Worm (Caenorhabditis elegans): ENCODE results near the gene ilkp-1.

Gene ilkp-1

ce11 chrII:11049876-11050275 lies at the start of gene ilkp-1, which contains the start of gene sdhd-1:
ilkp-1 (plus strand) TSS chrII:11050255.
sdhd-1 (minus strand) TSS chrII:11049913.
- TF ChIP-seq F13C5.2 (tag; optimal IDR thresholded peaks at IDR 0.05) (no peak), sea-1 (GFP tag; conservative IDR thresholded peaks at IDR 0.05) (no peak), hmg-4 (GFP tag; optimal IDR thresholded peaks at IDR 0.05) (no peak), tbx-11 (GFP tag; IDR thresholded peaks at IDR 0.05) (no peak), ceh-13 (GFP tag; optimal IDR thresholded peaks at IDR 0.05) (no peak), scrt-1 (GFP tag; IDR thresholded peaks at IDR 0.05) (no peak), aly-1 (tag; optimal IDR thresholded peaks at IDR 0.05) (no peak), ets-7 (tag; optimal IDR thresholded peaks at IDR 0.05) (no peak), pes-1 (GFP tag; IDR thresholded peaks at IDR 0.05) (no peak), ama-1 (optimal IDR thresholded peaks at IDR 0.05) (no peak), hmbx-1 (tag; optimal IDR thresholded peaks at IDR 0.05) (no peak), tbx-37 (GFP tag; conservative IDR thresholded peaks at IDR 0.05) (no peak), ceh-36 (tag; optimal IDR thresholded peaks at IDR 0.05) (no peak), tra-4 (tag; optimal IDR thresholded peaks at IDR 0.05) (no peak)

DNA sequence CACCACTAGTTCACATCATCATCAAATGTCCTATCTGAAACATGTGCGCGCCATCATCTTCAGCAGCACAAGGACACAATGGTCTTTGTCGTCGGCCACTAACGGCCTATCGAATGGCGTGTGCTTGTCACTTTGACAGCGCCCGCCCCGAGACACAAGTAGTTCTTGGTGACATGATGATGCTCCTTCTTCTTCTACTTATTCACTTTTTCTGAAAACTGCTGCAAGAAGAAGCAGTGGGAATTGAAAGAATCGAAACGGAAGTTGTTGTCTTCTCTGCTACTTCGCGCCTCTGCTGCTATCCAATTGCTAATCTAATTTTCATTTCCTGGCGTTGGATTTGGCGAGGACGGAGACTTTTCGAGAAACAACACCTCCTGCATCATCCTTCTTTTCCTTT lies 45.7 kb upstream of the ilkp-1 start:
- no peak for TF ChIP-seq aly-1 (tag; optimal IDR thresholded peaks at IDR 0.05)
- TF ChIP-seq ets-7 (tag; optimal IDR thresholded peaks at IDR 0.05): no peak
- no peak for TF ChIP-seq B0310.2 (tag; optimal IDR thresholded peaks at IDR 0.05)
- no peak for TF ChIP-seq flt-1 (GFP tag; IDR thresholded peaks at IDR 0.05)

- TF ChIP-seq pes-1 (GFP tag; IDR thresholded peaks at IDR 0.05) (no peak), ceh-36 (tag; optimal IDR thresholded peaks at IDR 0.05) (no peak), ets-7 (tag; optimal IDR thresholded peaks at IDR 0.05) (no peak), ama-1 (optimal IDR thresholded peaks at IDR 0.05) (no peak), sea-1 (GFP tag; conservative IDR thresholded peaks at IDR 0.05) (no peak), B0310.2 (tag; optimal IDR thresholded peaks at IDR 0.05) (no peak), ceh-13 (GFP tag; optimal IDR thresholded peaks at IDR 0.05) (no peak), tbx-11 (GFP tag; IDR thresholded peaks at IDR 0.05) (no peak), hnd-1 (tag; optimal IDR thresholded peaks at IDR 0.05) (no peak), hmg-4 (GFP tag; optimal IDR thresholded peaks at IDR 0.05) (no peak), tra-4 (tag; optimal IDR thresholded peaks at IDR 0.05) (no peak), aly-1 (tag; optimal IDR thresholded peaks at IDR 0.05) (no peak), flt-1 (GFP tag; IDR thresholded peaks at IDR 0.05) (no peak), hmbx-1 (tag; optimal IDR thresholded peaks at IDR 0.05) (no peak)
Measured at ce11 chrII:11010914-11011313, 39.1 kb upstream of the ilkp-1 start.

DNA sequence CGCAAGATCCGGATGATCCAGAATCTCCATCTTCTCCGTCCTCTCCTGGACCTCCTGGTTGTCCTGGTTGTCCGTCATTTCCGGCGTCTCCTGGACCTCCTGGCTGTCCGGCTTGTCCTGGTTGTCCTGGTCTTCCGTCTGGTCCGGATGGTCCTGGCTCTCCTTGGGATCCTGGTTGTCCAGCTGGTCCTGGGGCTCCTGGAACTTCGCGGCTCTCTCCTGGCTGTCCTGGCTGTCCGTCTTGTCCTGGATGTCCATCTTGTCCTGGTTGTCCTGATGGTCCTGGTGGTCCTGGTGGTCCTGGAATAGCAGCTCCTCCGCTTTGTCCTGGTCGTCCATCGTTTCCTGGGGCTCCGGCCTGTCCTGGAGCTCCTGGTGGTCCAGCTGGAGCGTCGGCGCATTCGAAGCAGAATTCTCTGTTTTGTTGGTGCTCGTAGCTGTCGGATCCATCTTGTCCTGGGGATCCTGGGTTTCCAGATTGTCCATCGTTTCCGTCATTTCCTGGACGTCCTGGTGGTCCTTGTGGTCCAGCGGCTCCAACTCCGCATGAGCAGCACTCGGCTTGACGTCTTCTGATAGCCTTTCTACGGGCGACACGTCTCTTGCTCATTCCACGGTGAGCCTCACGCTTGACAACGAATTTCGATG lies 37.4 kb upstream of the ilkp-1 start:
- TF ChIP-seq scrt-1 (GFP tag; IDR thresholded peaks at IDR 0.05) (0 out of 2 replicates have a peak, but pooled peaks have one; percentile 19), F13C5.2 (tag; optimal IDR thresholded peaks at IDR 0.05) (no peak), ama-1 (optimal IDR thresholded peaks at IDR 0.05) (no peak), B0310.2 (tag; optimal IDR thresholded peaks at IDR 0.05) (no peak), hmg-4 (GFP tag; optimal IDR thresholded peaks at IDR 0.05) (no peak), ceh-36 (tag; optimal IDR thresholded peaks at IDR 0.05) (no peak), hmbx-1 (tag; optimal IDR thresholded peaks at IDR 0.05) (no peak)

- TF ChIP-seq hmg-4 (GFP tag; optimal IDR thresholded peaks at IDR 0.05) (no peak), ceh-36 (tag; optimal IDR thresholded peaks at IDR 0.05) (no peak), hnd-1 (tag; optimal IDR thresholded peaks at IDR 0.05) (no peak), B0310.2 (tag; optimal IDR thresholded peaks at IDR 0.05) (no peak), tbx-37 (GFP tag; conservative IDR thresholded peaks at IDR 0.05) (no peak), hmbx-1 (tag; optimal IDR thresholded peaks at IDR 0.05) (no peak), ceh-13 (GFP tag; optimal IDR thresholded peaks at IDR 0.05) (no peak), tbx-11 (GFP tag; IDR thresholded peaks at IDR 0.05) (no peak)
Measured at ce11 chrII:11013667-11014066, 36.4 kb upstream of the ilkp-1 start, which contains the start of gene col-81. col-81 (minus strand) TSS chrII:11013767.

DNA sequence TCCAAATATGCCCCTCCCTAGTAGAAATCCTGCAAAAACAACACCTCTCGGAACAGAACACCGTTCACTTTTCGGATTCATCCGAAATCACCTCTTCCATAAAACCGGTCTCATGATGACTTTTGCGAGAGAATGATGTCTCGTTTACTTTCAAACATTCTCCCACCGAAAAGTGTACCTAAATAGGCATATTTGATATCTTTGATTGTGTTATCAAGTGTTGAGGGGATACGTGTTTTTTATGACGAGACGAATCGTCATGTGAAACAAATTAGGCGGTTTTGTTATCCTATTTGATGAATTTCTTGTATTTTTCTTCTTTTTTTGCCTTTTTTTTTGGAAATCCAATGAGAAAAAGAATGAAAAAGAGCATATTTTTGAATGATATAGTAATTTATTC lies 34.8 kb upstream of the ilkp-1 start:
- TF ChIP-seq ama-1 (optimal IDR thresholded peaks at IDR 0.05) (no peak), F13C5.2 (tag; optimal IDR thresholded peaks at IDR 0.05) (no peak), hmg-4 (GFP tag; optimal IDR thresholded peaks at IDR 0.05) (no peak), pes-1 (GFP tag; IDR thresholded peaks at IDR 0.05) (no peak), ceh-13 (GFP tag; optimal IDR thresholded peaks at IDR 0.05) (no peak), hnd-1 (tag; optimal IDR thresholded peaks at IDR 0.05) (no peak), aly-1 (tag; optimal IDR thresholded peaks at IDR 0.05) (no peak), tbx-37 (GFP tag; conservative IDR thresholded peaks at IDR 0.05) (no peak), ceh-36 (tag; optimal IDR thresholded peaks at IDR 0.05) (no peak), scrt-1 (GFP tag; IDR thresholded peaks at IDR 0.05) (no peak), B0310.2 (tag; optimal IDR thresholded peaks at IDR 0.05) (no peak), sea-1 (GFP tag; conservative IDR thresholded peaks at IDR 0.05) (no peak), tbx-11 (GFP tag; IDR thresholded peaks at IDR 0.05) (no peak), ets-7 (tag; optimal IDR thresholded peaks at IDR 0.05) (no peak)

DNA sequence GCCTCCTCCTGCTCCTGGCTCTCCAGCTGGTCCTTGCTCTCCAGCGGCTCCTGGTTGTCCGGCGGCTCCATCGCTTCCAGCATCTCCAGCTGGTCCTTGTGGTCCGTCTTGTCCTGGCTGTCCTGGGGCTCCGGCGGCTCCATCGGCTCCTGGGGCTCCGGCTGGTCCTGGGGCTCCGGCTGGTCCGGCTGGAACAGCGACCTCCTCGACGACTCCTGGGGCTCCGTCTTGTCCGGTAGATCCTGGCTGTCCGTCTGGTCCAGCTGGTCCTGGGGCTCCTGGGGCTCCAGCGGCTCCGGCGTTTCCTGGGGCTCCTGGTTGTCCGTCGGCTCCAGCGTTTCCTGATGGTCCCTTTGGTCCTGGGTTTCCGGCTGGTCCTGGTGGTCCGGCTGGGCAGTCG lies 34.3 kb upstream of the ilkp-1 start:
- no peak for TF ChIP-seq ceh-13 (GFP tag; optimal IDR thresholded peaks at IDR 0.05)
- TF ChIP-seq ets-7 (tag; optimal IDR thresholded peaks at IDR 0.05): no peak
- TF ChIP-seq tbx-11 (GFP tag; IDR thresholded peaks at IDR 0.05): no peak
- TF ChIP-seq aly-1 (tag; optimal IDR thresholded peaks at IDR 0.05): no peak
- no peak for TF ChIP-seq scrt-1 (GFP tag; IDR thresholded peaks at IDR 0.05)
- no peak for TF ChIP-seq hnd-1 (tag; optimal IDR thresholded peaks at IDR 0.05)
- TF ChIP-seq F13C5.2 (tag; optimal IDR thresholded peaks at IDR 0.05): no peak
- no peak for TF ChIP-seq B0310.2 (tag; optimal IDR thresholded peaks at IDR 0.05)
- TF ChIP-seq tra-4 (tag; optimal IDR thresholded peaks at IDR 0.05): no peak
- no peak for TF ChIP-seq tbx-37 (GFP tag; conservative IDR thresholded peaks at IDR 0.05)
- TF ChIP-seq pes-1 (GFP tag; IDR thresholded peaks at IDR 0.05): no peak
- TF ChIP-seq hmg-4 (GFP tag; optimal IDR thresholded peaks at IDR 0.05): no peak
- no peak for TF ChIP-seq sea-1 (GFP tag; conservative IDR thresholded peaks at IDR 0.05)

ce11 chrII:11016435-11016834 lies 33.6 kb upstream of the ilkp-1 start:
- TF ChIP-seq hnd-1 (tag; optimal IDR thresholded peaks at IDR 0.05) (no peak), hmbx-1 (tag; optimal IDR thresholded peaks at IDR 0.05) (no peak), tra-4 (tag; optimal IDR thresholded peaks at IDR 0.05) (no peak), ama-1 (optimal IDR thresholded peaks at IDR 0.05) (no peak), aly-1 (tag; optimal IDR thresholded peaks at IDR 0.05) (no peak), ets-7 (tag; optimal IDR thresholded peaks at IDR 0.05) (no peak), tbx-11 (GFP tag; IDR thresholded peaks at IDR 0.05) (no peak), pes-1 (GFP tag; IDR thresholded peaks at IDR 0.05) (no peak), F13C5.2 (tag; optimal IDR thresholded peaks at IDR 0.05) (no peak), flt-1 (GFP tag; IDR thresholded peaks at IDR 0.05) (no peak), sea-1 (GFP tag; conservative IDR thresholded peaks at IDR 0.05) (no peak), scrt-1 (GFP tag; IDR thresholded peaks at IDR 0.05) (no peak), B0310.2 (tag; optimal IDR thresholded peaks at IDR 0.05) (no peak), ceh-36 (tag; optimal IDR thresholded peaks at IDR 0.05) (no peak)

Measured in whole organism, early embryonic.